Fruit fly (Drosophila melanogaster) whole organism, embryonic: ENCODE data around the gene CG9672.

ENCODE experiments used
- Adf1 ChIP-seq: fragments of 200-800 bp; sonication (Bioruptor generic); IDR thresholded peaks from 2 replicates; pipeline ENCODE4 v1.3.6; 2022; ENCODE audit warnings: missing biosample characterization, missing genetic modification characterization
- Atf-2 ChIP-seq: fragments of 200-800 bp; sonication (Bioruptor generic); optimal IDR thresholded peaks from 2 replicates; lab custom pipeline; 2016; ENCODE audit warnings: missing biosample characterization, missing genetic modification characterization
- Bteb2 ChIP-seq: fragments of 200-800 bp; sonication (Bioruptor generic); optimal IDR thresholded peaks from 2 replicates; lab custom pipeline; 2016; ENCODE audit warnings: missing biosample characterization, missing genetic modification characterization
- CG11504 ChIP-seq: fragments of 200-800 bp; sonication (Bioruptor generic); optimal IDR thresholded peaks from 3 replicates; lab custom pipeline; 2019; ENCODE audit warnings: missing biosample characterization, mild to moderate bottlenecking, missing genetic modification characterization, moderate library complexity
- CG12769 ChIP-seq: fragments of 200-800 bp; sonication (Bioruptor generic); optimal IDR thresholded peaks from 2 replicates; lab custom pipeline; 2019; ENCODE audit warnings: missing biosample characterization, mild to moderate bottlenecking, missing genetic modification characterization, moderate library complexity
- CG15269 ChIP-seq: fragments of 200-800 bp; sonication (Bioruptor generic); optimal IDR thresholded peaks from 2 replicates; lab custom pipeline; 2018; ENCODE audit warnings: missing biosample characterization, mild to moderate bottlenecking, missing genetic modification characterization, moderate library complexity
- CG15601 ChIP-seq: fragments of 200-800 bp; sonication (Bioruptor generic); optimal IDR thresholded peaks from 3 replicates; lab custom pipeline; 2019; ENCODE audit warnings: missing biosample characterization, mild to moderate bottlenecking, missing genetic modification characterization, moderate library complexity
- CG16813 ChIP-seq: fragments of 200-800 bp; sonication (Bioruptor generic); IDR thresholded peaks from 3 replicates; pipeline ENCODE4 v1.3.6; 2022; ENCODE audit warnings: missing biosample characterization, missing genetic modification characterization; ENCODE audit not compliant: partially characterized antibody
- CG17328 ChIP-seq: fragments of 200-800 bp; sonication (Bioruptor generic); IDR thresholded peaks from 2 replicates; pipeline ENCODE4 v1.3.6; 2022; ENCODE audit warnings: missing biosample characterization, missing genetic modification characterization
- CG18262 ChIP-seq: fragments of 200-800 bp; optimal IDR thresholded peaks from 3 replicates; lab custom pipeline; 2019; ENCODE audit warnings: missing biosample characterization, mild to moderate bottlenecking, missing genetic modification characterization, moderate library complexity
- CG2120 ChIP-seq: fragments of 200-800 bp; sonication (Bioruptor generic); optimal IDR thresholded peaks from 3 replicates; lab custom pipeline; 2016; ENCODE audit warnings: missing biosample characterization, missing genetic modification characterization
- CG2875 ChIP-seq: fragments of 200-800 bp; sonication (Bioruptor generic); optimal IDR thresholded peaks from 2 replicates; lab custom pipeline; 2017; ENCODE audit warnings: missing biosample characterization, mild to moderate bottlenecking, missing genetic modification characterization, missing genetic modification reagents
- CG31441 ChIP-seq: fragments of 200-800 bp; sonication (Bioruptor generic); IDR thresholded peaks from 2 replicates; pipeline ENCODE4 v1.3.6; 2022; ENCODE audit warnings: missing biosample characterization, missing genetic modification characterization
- CG4328 ChIP-seq: fragments of 200-800 bp; sonication (Bioruptor generic); optimal IDR thresholded peaks from 3 replicates; lab custom pipeline; 2017; ENCODE audit warnings: missing biosample characterization, missing genetic modification reagents, missing genetic modification characterization
- CG43689 ChIP-seq: fragments of 200-800 bp; sonication (Bioruptor generic); IDR thresholded peaks from 2 replicates; pipeline ENCODE4 v1.3.6; 2022; ENCODE audit warnings: missing biosample characterization, missing genetic modification characterization
- CG5953 ChIP-seq: fragments of 200-800 bp; sonication (Bioruptor generic); IDR thresholded peaks from 2 replicates; pipeline ENCODE4 v1.3.6; 2022; ENCODE audit warnings: missing biosample characterization, missing genetic modification characterization
- CG6254 ChIP-seq: fragments of 200-800 bp; sonication (Bioruptor generic); optimal IDR thresholded peaks from 3 replicates; lab custom pipeline; 2017; ENCODE audit warnings: mild to moderate bottlenecking, missing biosample characterization, missing genetic modification reagents, missing genetic modification characterization
- CG6689 ChIP-seq: fragments of 200-800 bp; sonication (Bioruptor generic); IDR thresholded peaks from 2 replicates; pipeline ENCODE4 v1.3.6; 2022; ENCODE audit warnings: missing biosample characterization, missing genetic modification characterization
- CG7786 ChIP-seq: fragments of 200-800 bp; sonication (Bioruptor generic); optimal IDR thresholded peaks from 2 replicates; lab custom pipeline; 2016; ENCODE audit warnings: missing biosample characterization, missing genetic modification characterization
- CG9437 ChIP-seq: fragments of 200-800 bp; sonication (Bioruptor generic); optimal IDR thresholded peaks from 2 replicates; lab custom pipeline; 2018; ENCODE audit warnings: missing biosample characterization, mild to moderate bottlenecking, missing genetic modification characterization
- HmgZ ChIP-seq: fragments of 200-800 bp; sonication (Bioruptor generic); optimal IDR thresholded peaks from 2 replicates; lab custom pipeline; 2018; ENCODE audit warnings: missing biosample characterization, mild to moderate bottlenecking, missing genetic modification characterization
- Jarid2 ChIP-seq: fragments of 200-800 bp; sonication (Bioruptor generic); optimal IDR thresholded peaks from 3 replicates; lab custom pipeline; 2017; ENCODE audit warnings: mild to moderate bottlenecking, missing biosample characterization, missing genetic modification reagents, missing genetic modification characterization
- Tbp ChIP-seq: fragments of >200 bp; optimal IDR thresholded peaks from 2 replicates; lab custom pipeline; 2018; ENCODE audit warnings: missing biosample characterization, missing genetic modification characterization
- Xbp1 ChIP-seq: fragments of 200-800 bp; sonication (Bioruptor generic); optimal IDR thresholded peaks from 3 replicates; lab custom pipeline; 2016; ENCODE audit warnings: missing biosample characterization, mild to moderate bottlenecking, missing genetic modification characterization
- Xrp1 ChIP-seq: fragments of 200-800 bp; sonication (Bioruptor generic); IDR thresholded peaks from 2 replicates; pipeline ENCODE4 v1.3.6; 2022; ENCODE audit warnings: missing biosample characterization, missing genetic modification characterization
- az2 ChIP-seq: fragments of 200-800 bp; sonication (Bioruptor generic); optimal IDR thresholded peaks from 3 replicates; lab custom pipeline; 2016; ENCODE audit warnings: missing biosample characterization, missing genetic modification characterization
- cwo ChIP-seq: fragments of 200-800 bp; sonication (Bioruptor generic); optimal IDR thresholded peaks from 3 replicates; lab custom pipeline; 2017; ENCODE audit warnings: missing biosample characterization, missing genetic modification characterization, mild to moderate bottlenecking, moderate library complexity, missing genetic modification reagents
- dpn ChIP-seq, 2 experiments: fragments of 200-800 bp; sonication (Bioruptor generic); optimal IDR thresholded peaks; 3 replicates each; lab custom pipeline; 2016; ENCODE audit warnings: missing biosample characterization in 2 of 2, missing genetic modification characterization in 2 of 2
- exex ChIP-seq: fragments of 200-800 bp; sonication (Bioruptor generic); optimal IDR thresholded peaks from 4 replicates; lab custom pipeline; 2018; ENCODE audit warnings: missing biosample characterization, mild to moderate bottlenecking, missing genetic modification characterization, moderate library complexity
- fd3F ChIP-seq: fragments of 200-800 bp; sonication (Bioruptor generic); optimal IDR thresholded peaks from 2 replicates; lab custom pipeline; 2018; ENCODE audit warnings: missing biosample characterization, mild to moderate bottlenecking, missing genetic modification characterization, moderate library complexity
- fru ChIP-seq: fragments of >200 bp; optimal IDR thresholded peaks from 2 replicates; lab custom pipeline; 2017
- gro ChIP-seq: fragments of 200-800 bp; sonication (Bioruptor generic); optimal IDR thresholded peaks from 2 replicates; lab custom pipeline; 2016; ENCODE audit warnings: missing biosample characterization, missing genetic modification characterization
- ham ChIP-seq: fragments of 200-800 bp; sonication (Bioruptor generic); IDR thresholded peaks from 2 replicates; pipeline ENCODE4 v1.3.6; 2022; ENCODE audit warnings: missing biosample characterization, missing genetic modification characterization
- ken ChIP-seq: fragments of 200-800 bp; sonication (Bioruptor generic); IDR thresholded peaks from 3 replicates; pipeline ENCODE4 v1.3.6; 2022; ENCODE audit warnings: missing biosample characterization, missing genetic modification characterization
- kni ChIP-seq: fragments of 200-800 bp; sonication (Bioruptor generic); optimal IDR thresholded peaks from 3 replicates; lab custom pipeline; 2017; ENCODE audit warnings: mild to moderate bottlenecking, missing biosample characterization, missing genetic modification reagents, missing genetic modification characterization
- otp ChIP-seq: fragments of 200-800 bp; sonication (Bioruptor generic); IDR thresholded peaks from 3 replicates; pipeline ENCODE4, ENCODE4 v1.3.6; 2022; ENCODE audit warnings: missing biosample characterization, missing genetic modification characterization
- pan ChIP-seq, 4 experiments: fragments of >200 bp in 3 of 4; fragments of 200-800 bp in 1 of 4; sonication (Bioruptor generic) in 1 of 4; optimal IDR thresholded peaks in 3 of 4; IDR thresholded peaks in 1 of 4; 2 replicates each; pipeline versions ENCODE4 v1.3.6 to Lab custom; 2017 to 2022; ENCODE audit warnings: missing biosample characterization in 2 of 4, missing genetic modification characterization in 2 of 4, mixed read lengths in 1 of 4
- scrt ChIP-seq: fragments of 200-800 bp; sonication (Bioruptor generic); optimal IDR thresholded peaks from 2 replicates; lab custom pipeline; 2018; ENCODE audit warnings: missing biosample characterization, mild to moderate bottlenecking, missing genetic modification characterization, moderate library complexity
- shn ChIP-seq: fragments of 200-800 bp; sonication (Bioruptor generic); optimal IDR thresholded peaks from 3 replicates; lab custom pipeline; 2016; ENCODE audit warnings: missing biosample characterization, missing genetic modification characterization
- sob ChIP-seq: fragments of 200-800 bp; sonication (Bioruptor generic); IDR thresholded peaks from 2 replicates; pipeline ENCODE4 v1.3.6; 2022; ENCODE audit warnings: missing biosample characterization, missing genetic modification characterization
- sug ChIP-seq: fragments of 200-800 bp; optimal IDR thresholded peaks from 2 replicates; lab custom pipeline; 2019; ENCODE audit warnings: missing biosample characterization, mild to moderate bottlenecking, missing genetic modification characterization, moderate library complexity
- wek ChIP-seq: fragments of 200-800 bp; sonication (Bioruptor generic); optimal IDR thresholded peaks from 3 replicates; lab custom pipeline; 2018; ENCODE audit warnings: missing biosample characterization, mild to moderate bottlenecking, missing genetic modification characterization, moderate library complexity

The CG9672 gene

dm6 chrX:16677163-16677562 is 29.5 kb downstream of the CG9672 start (continued):
- 0 out of 2 replicates have a peak, but pooled peaks have one; percentile 22 for TF ChIP-seq CG6689 (GFP tag; lab: Robert Waterston, UW)
- no peak for TF ChIP-seq Jarid2 (GFP tag; lab: Kevin White, UChicago)
- 0 out of 2 replicates have a peak, but pooled peaks have one; percentile 22 for TF ChIP-seq CG31441
- TF ChIP-seq CG18262 (tag; lab: Kevin White, UChicago), result peak; percentile 16
- peak; percentile 32 for TF ChIP-seq CG11504 (tag; lab: Kevin White, UChicago)
- no peak for TF ChIP-seq CG2120 (GFP tag; lab: Kevin White, UChicago)
- no peak for TF ChIP-seq kni
- no peak for TF ChIP-seq Bteb2

dm6 chrX:16676653-16677052 is 30.0 kb downstream of the CG9672 start, which contains the start of gene CG13012:
Gene CG13012 (minus strand): TSS chrX:16676753.
- TF ChIP-seq CG17328 (GFP tag; lab: Robert Waterston, UW) (no peak), CG5953 (no peak), CG6254 (GFP tag; lab: Kevin White, UChicago) (no peak), gro (GFP tag; lab: Kevin White, UChicago) (no peak), wek (GFP tag; lab: Kevin White, UChicago) (no peak), fru (lab: Kevin White, UChicago) (no peak), CG16813 (GFP tag; lab: Robert Waterston, UW) (no peak), CG43689 (GFP tag; lab: Robert Waterston, UW) (no peak), CG15269 (tag; lab: Kevin White, UChicago) (no peak), CG4328 (GFP tag; lab: Kevin White, UChicago) (no peak)

- peak; percentile 98 for TF ChIP-seq exex (tag; lab: Kevin White, UChicago)
- no peak for TF ChIP-seq CG12769 (tag; lab: Kevin White, UChicago)
These were observed 32.1 kb downstream of the CG9672 start for dm6 chrX:16674538-16674937.

- TF ChIP-seq otp (GFP tag; lab: Robert Waterston, UW), result no peak
- peak; percentile 58; the same call in 1 of the 2 replicates for TF ChIP-seq Adf1 (GFP tag; lab: Robert Waterston, UW)
- TF ChIP-seq CG9437 (GFP tag; lab: Kevin White, UChicago), result peak; percentile 62
- TF ChIP-seq ken (GFP tag; lab: Robert Waterston, UW), result no peak
These were observed 33.8 kb downstream of the CG9672 start for dm6 chrX:16672904-16673303.

- TF ChIP-seq Xbp1 (GFP tag; lab: Kevin White, UChicago) (peak; percentile 42), CG7786 (GFP tag; lab: Kevin White, UChicago) (peak; percentile 0), ham (no peak), sob (0 out of 2 replicates have a peak, but pooled peaks have one; percentile 6), cwo (GFP tag; lab: Kevin White, UChicago) (peak; percentile 16), shn (GFP tag; lab: Kevin White, UChicago) (peak; percentile 3), Tbp (GFP tag; lab: Kevin White, UChicago) (no peak), scrt (GFP tag; lab: Kevin White, UChicago) (no peak), CG2875 (GFP tag; lab: Kevin White, UChicago) (no peak), HmgZ (tag; lab: Kevin White, UChicago) (peak; percentile 36), fd3F (no peak), CG15601 (tag; lab: Kevin White, UChicago) (no peak), dpn (GFP tag; optimal IDR thresholded peaks at IDR 0.05; lab: Kevin White, UChicago) (peak in 1 of 2 experiments; percentile 48), sug (peak; percentile 38), az2 (GFP tag; lab: Kevin White, UChicago) (peak; percentile 4), Xrp1 (GFP tag; lab: Robert Waterston, UW) (peak; percentile 24; the same call in 1 of the 2 replicates), Atf-2 (GFP tag; lab: Kevin White, UChicago) (no peak), pan (optimal IDR thresholded peaks at IDR 0.05; lab: Kevin White, UChicago) (no peak), pan (GFP tag; optimal IDR thresholded peaks at IDR 0.05 in 1 of 2, IDR thresholded peaks at IDR 0.05 in 1 of 2) (peak in 1 of 2 experiments; percentile 39)
These were observed 35.8 kb downstream of the CG9672 start for dm6 chrX:16670691-16671481.
